Worm (Caenorhabditis elegans): ENCODE measurements around the gene clec-145.

- no peak for TF ChIP-seq tab-1 (GFP tag; IDR thresholded peaks at IDR 0.05)
- no peak for TF ChIP-seq T22C8.4 (GFP tag; IDR thresholded peaks at IDR 0.05)
- TF ChIP-seq ztf-23 (GFP tag; IDR thresholded peaks at IDR 0.05): no peak
These were observed 41.9 kb upstream of the clec-145 start, which contains the start of gene tag-10 for ce11 chrII:13632238-13632637.

Measured in whole organism, midembryonic.